Worm (Caenorhabditis elegans) whole organism, L4 larva: Measurements from ENCODE around the gene C18C4.7.

ENCODE experiments used
- F10B5.3 ChIP-seq: sonication (generic microtip); optimal IDR thresholded peaks from 2 replicates; lab custom pipeline; 2016; ENCODE audit warnings: mild to moderate bottlenecking, missing genetic modification characterization, missing compliant biosample characterization
- F37D6.2 ChIP-seq: sonication (generic microtip); optimal IDR thresholded peaks from 2 replicates; lab custom pipeline; 2016; ENCODE audit warnings: mild to moderate bottlenecking, missing genetic modification characterization, missing compliant biosample characterization
- F49E8.2 ChIP-seq: sonication (generic microtip); optimal IDR thresholded peaks from 2 replicates; lab custom pipeline; 2016; ENCODE audit warnings: missing compliant biosample characterization, mild to moderate bottlenecking, missing genetic modification characterization, borderline replicate concordance
- T20F7.1 ChIP-seq: fragments of 200-800 bp; sonication (Bioruptor generic); optimal IDR thresholded peaks from 2 replicates; lab custom pipeline; 2018; ENCODE audit warnings: mild to moderate bottlenecking, missing genetic modification characterization, missing compliant biosample characterization
- Y105C5A.15 ChIP-seq: fragments of 200-800 bp; sonication (Bioruptor generic); IDR thresholded peaks from 2 replicates; pipeline ENCODE4 v1.3.6; 2022; ENCODE audit warnings: missing genetic modification characterization, missing compliant biosample characterization
- ZK546.5 ChIP-seq, 2 experiments: sonication (generic microtip); optimal IDR thresholded peaks; 2 replicates each; lab custom pipeline; 2017; ENCODE audit warnings: missing biosample characterization in 2 of 2, missing genetic modification characterization in 2 of 2
- aha-1 ChIP-seq: fragments of 150-350 bp; peaks from one replicate; lab custom pipeline; 2014; ENCODE audit warnings: missing biosample characterization, missing genetic modification characterization
- ama-1 ChIP-seq: fragments of 150-350 bp; optimal IDR thresholded peaks from 2 replicates; lab custom pipeline; 2014; ENCODE audit warnings: inconsistent platforms, mixed read lengths
- ceh-20 ChIP-seq: fragments of 200-800 bp; sonication (Bioruptor generic); IDR thresholded peaks from 2 replicates; pipeline ENCODE4 v1.3.6; 2022; ENCODE audit warnings: missing genetic modification reagents, missing genetic modification characterization, missing compliant biosample characterization
- ceh-28 ChIP-seq: fragments of 150-350 bp; optimal IDR thresholded peaks from 2 replicates; lab custom pipeline; 2014; ENCODE audit warnings: missing biosample characterization, missing genetic modification reagents, missing genetic modification characterization
- ceh-32 ChIP-seq: sonication (generic microtip); optimal IDR thresholded peaks from 2 replicates; lab custom pipeline; 2016; ENCODE audit warnings: mild to moderate bottlenecking, missing genetic modification characterization, missing compliant biosample characterization; ENCODE audit not compliant: poor library complexity
- ceh-62 ChIP-seq: sonication (generic microtip); optimal IDR thresholded peaks from 2 replicates; lab custom pipeline; 2017; ENCODE audit warnings: missing biosample characterization, missing genetic modification characterization
- ceh-82 ChIP-seq: sonication (generic microtip); optimal IDR thresholded peaks from 2 replicates; lab custom pipeline; 2017; ENCODE audit warnings: missing biosample characterization, missing genetic modification characterization
- ces-1 ChIP-seq: fragments of 150-350 bp; sonication (generic microtip); optimal IDR thresholded peaks from 4 replicates; lab custom pipeline; 2014; ENCODE audit warnings: missing biosample characterization, missing genetic modification reagents, missing genetic modification characterization
- ctbp-1 ChIP-seq: fragments of 200-800 bp; sonication (Bioruptor generic); IDR thresholded peaks from 2 replicates; pipeline ENCODE4 v1.3.6; 2022; ENCODE audit warnings: missing genetic modification reagents, missing genetic modification characterization, missing compliant biosample characterization
- daf-12 ChIP-seq: fragments of 150-350 bp; optimal IDR thresholded peaks from 2 replicates; lab custom pipeline; 2014; ENCODE audit warnings: missing biosample characterization, missing genetic modification reagents, missing genetic modification characterization
- daf-8 ChIP-seq: fragments of 200-800 bp; sonication (Bioruptor generic); IDR thresholded peaks from 2 replicates; pipeline ENCODE4 v1.3.6; 2022; ENCODE audit warnings: missing genetic modification characterization, missing compliant biosample characterization
- dpl-1 ChIP-seq: fragments of 150-350 bp; optimal IDR thresholded peaks from 2 replicates; lab custom pipeline; 2014; ENCODE audit warnings: missing biosample characterization, missing genetic modification reagents, missing genetic modification characterization
- duxl-1 ChIP-seq: sonication (generic microtip); optimal IDR thresholded peaks from 2 replicates; lab custom pipeline; 2016; ENCODE audit warnings: mild to moderate bottlenecking, missing genetic modification characterization, moderate library complexity, missing compliant biosample characterization; ENCODE audit not compliant: poor library complexity
- dve-1 ChIP-seq: sonication (generic microtip); optimal IDR thresholded peaks from 2 replicates; lab custom pipeline; 2017; ENCODE audit warnings: antibody characterized with exemption, mild to moderate bottlenecking, missing genetic modification characterization, missing compliant biosample characterization; ENCODE audit not compliant: insufficient read depth
- egl-27 ChIP-seq: sonication (generic microtip); optimal IDR thresholded peaks from 3 replicates; lab custom pipeline; 2017; ENCODE audit warnings: missing biosample characterization, missing genetic modification reagents, missing genetic modification characterization
- fkh-10 ChIP-seq: fragments of 150-350 bp; optimal IDR thresholded peaks from 2 replicates; lab custom pipeline; 2014; ENCODE audit warnings: missing biosample characterization, missing genetic modification reagents, missing genetic modification characterization
- fos-1 ChIP-seq: fragments of 150-350 bp; optimal IDR thresholded peaks from 2 replicates; lab custom pipeline; 2014; ENCODE audit warnings: missing biosample characterization, missing genetic modification characterization
- gei-8 ChIP-seq: fragments of 200-800 bp; sonication (Bioruptor generic); optimal IDR thresholded peaks from 2 replicates; lab custom pipeline; 2018; ENCODE audit warnings: mild to moderate bottlenecking, missing genetic modification characterization, missing compliant biosample characterization
- hmg-1.1 ChIP-seq: fragments of 200-800 bp; sonication (Bioruptor generic); IDR thresholded peaks from 2 replicates; pipeline ENCODE4 v1.3.6; 2022; ENCODE audit warnings: missing genetic modification reagents, missing genetic modification characterization, missing compliant biosample characterization
- lin-1 ChIP-seq: fragments of 200-800 bp; sonication (Bioruptor generic); IDR thresholded peaks from 2 replicates; pipeline ENCODE4 v1.3.6; 2022; ENCODE audit warnings: missing genetic modification reagents, missing genetic modification characterization, missing compliant biosample characterization
- lin-13 ChIP-seq: fragments of 150-350 bp; optimal IDR thresholded peaks from 2 replicates; lab custom pipeline; 2014; ENCODE audit warnings: missing biosample characterization, missing genetic modification reagents, missing genetic modification characterization
- lin-38 ChIP-seq: fragments of 200-800 bp; sonication (Bioruptor generic); IDR thresholded peaks from 2 replicates; pipeline ENCODE4 v1.3.6; 2022; ENCODE audit warnings: missing genetic modification reagents, missing genetic modification characterization, missing compliant biosample characterization
- lin-39 ChIP-seq: fragments of 150-350 bp; optimal IDR thresholded peaks from 2 replicates; lab custom pipeline; 2014; ENCODE audit warnings: missing biosample characterization, missing genetic modification reagents, missing genetic modification characterization
- lsy-2 ChIP-seq, 2 experiments: fragments of 150-350 bp in 1 of 2; sonication (generic microtip) in 1 of 2; optimal IDR thresholded peaks; 2 replicates each; lab custom pipeline; 2014 to 2017; ENCODE audit warnings: missing biosample characterization in 2 of 2, missing genetic modification characterization in 2 of 2
- madf-5 ChIP-seq, 2 experiments: fragments of 200-800 bp; sonication (Bioruptor generic); IDR thresholded peaks; 2 replicates each; pipeline ENCODE4 v1.3.6; 2022; ENCODE audit warnings: missing compliant biosample characterization in 2 of 2, missing genetic modification characterization in 2 of 2
- mdl-1 ChIP-seq, 2 experiments: fragments of 150-350 bp in 1 of 2; sonication (generic microtip) in 1 of 2; optimal IDR thresholded peaks; 2 replicates each; lab custom pipeline; 2014 to 2017; ENCODE audit warnings: missing biosample characterization in 2 of 2, missing genetic modification characterization in 2 of 2
- mep-1 ChIP-seq: fragments of 150-350 bp; sonication (generic microtip); optimal IDR thresholded peaks from 3 replicates; lab custom pipeline; 2014; ENCODE audit warnings: missing biosample characterization, missing genetic modification characterization
- mes-2 ChIP-seq: sonication (generic microtip); optimal IDR thresholded peaks from 2 replicates; lab custom pipeline; 2016; ENCODE audit warnings: missing genotype, mild to moderate bottlenecking, missing genetic modification characterization, missing compliant biosample characterization; ENCODE audit not compliant: poor library complexity, severe bottlenecking
- mxl-3 ChIP-seq: fragments of 200-800 bp; sonication (Bioruptor generic); optimal IDR thresholded peaks from 2 replicates; lab custom pipeline; 2018; ENCODE audit warnings: mild to moderate bottlenecking, missing genetic modification characterization, missing compliant biosample characterization
- nhr-111 ChIP-seq: fragments of 200-800 bp; sonication (Bioruptor generic); optimal IDR thresholded peaks from 2 replicates; lab custom pipeline; 2018; ENCODE audit warnings: mild to moderate bottlenecking, missing genetic modification characterization, missing compliant biosample characterization
- nhr-237 ChIP-seq: sonication (generic microtip); optimal IDR thresholded peaks from 2 replicates; lab custom pipeline; 2017; ENCODE audit warnings: missing biosample characterization, missing genetic modification characterization
- nhr-25 ChIP-seq: sonication (generic microtip); optimal IDR thresholded peaks from 2 replicates; lab custom pipeline; 2017; ENCODE audit warnings: missing genetic modification characterization, mild to moderate bottlenecking, missing compliant biosample characterization, antibody characterized with exemption, moderate library complexity, borderline replicate concordance; ENCODE audit not compliant: insufficient read depth
- nhr-41 ChIP-seq: fragments of 200-800 bp; sonication (Bioruptor generic); IDR thresholded peaks from 2 replicates; pipeline ENCODE4 v1.3.6; 2022; ENCODE audit warnings: missing genetic modification reagents, missing genetic modification characterization, missing compliant biosample characterization
- nhr-6 ChIP-seq: fragments of 150-350 bp; optimal IDR thresholded peaks from 2 replicates; lab custom pipeline; 2014; ENCODE audit warnings: missing biosample characterization, missing genetic modification characterization
- nhr-76 ChIP-seq: fragments of 150-350 bp; optimal IDR thresholded peaks from 2 replicates; lab custom pipeline; 2014; ENCODE audit warnings: missing biosample characterization, missing genetic modification characterization
- rbr-2 ChIP-seq: sonication (generic microtip); optimal IDR thresholded peaks from 2 replicates; lab custom pipeline; 2016; ENCODE audit warnings: missing genotype, missing genetic modification characterization, missing compliant biosample characterization
- snpc-1.2 ChIP-seq: fragments of 200-800 bp; sonication (Bioruptor generic); IDR thresholded peaks from 2 replicates; pipeline ENCODE4 v1.3.6; 2022; ENCODE audit warnings: missing genetic modification reagents, missing genetic modification characterization, missing compliant biosample characterization
- spr-3 ChIP-seq: fragments of 200-800 bp; sonication (Bioruptor generic); optimal IDR thresholded peaks from 2 replicates; lab custom pipeline; 2018; ENCODE audit warnings: mild to moderate bottlenecking, missing genetic modification characterization, missing compliant biosample characterization
- tra-1 ChIP-seq: fragments of 200-800 bp; sonication (Bioruptor generic); IDR thresholded peaks from 2 replicates; pipeline ENCODE4 v1.3.6; 2022; ENCODE audit warnings: missing genetic modification reagents, missing genetic modification characterization, missing compliant biosample characterization
- unc-39 ChIP-seq: sonication (generic microtip); optimal IDR thresholded peaks from 2 replicates; lab custom pipeline; 2017; ENCODE audit warnings: missing biosample characterization, missing genetic modification characterization
- unc-62 ChIP-seq, 3 experiments: fragments of 150-350 bp in 1 of 3; sonication (generic microtip); optimal IDR thresholded peaks in 2 of 3; peaks in 1 of 3; 1 replicate in 1 of 3; 2 replicates in 2 of 3; lab custom pipeline; 2014 to 2017; ENCODE audit warnings: missing biosample characterization in 3 of 3, missing genetic modification characterization in 3 of 3, missing genetic modification reagents in 3 of 3, missing genotype in 1 of 3
- zag-1 ChIP-seq: fragments of 150-350 bp; optimal IDR thresholded peaks from 2 replicates; lab custom pipeline; 2014; ENCODE audit warnings: missing biosample characterization, missing genetic modification characterization
- ztf-7 ChIP-seq: fragments of 150-350 bp; optimal IDR thresholded peaks from 2 replicates; lab custom pipeline; 2014; ENCODE audit warnings: missing biosample characterization, missing genetic modification characterization

C18C4.7 gene

DNA sequence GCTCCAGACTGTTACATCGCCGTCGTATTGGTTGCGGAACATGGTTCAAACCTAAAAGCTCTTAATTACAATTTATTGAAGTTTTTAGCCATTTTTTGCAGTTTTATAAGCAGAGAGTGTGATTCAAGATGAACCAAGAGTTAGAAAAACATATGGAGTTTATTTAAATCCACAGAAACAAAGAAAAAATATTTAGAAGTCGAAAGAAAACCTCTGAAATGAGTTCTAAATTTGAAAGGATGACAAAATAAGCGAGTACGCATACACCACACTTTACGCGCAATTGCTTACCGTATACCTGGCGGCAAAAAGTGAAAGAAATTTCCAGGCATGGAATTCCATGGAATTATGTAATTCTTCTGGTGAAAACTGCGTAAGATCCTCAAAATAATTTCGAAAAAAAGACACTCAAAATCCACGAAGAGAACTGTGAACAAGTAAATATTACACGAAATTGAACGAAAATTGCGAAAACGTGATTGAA is 17.3 kb upstream of the C18C4.7 start, which contains the start of gene pas-6:
pas-6 (minus strand) TSS at position 51 of the 484 bp plus-strand sequence.
- peak; percentile 53 for TF ChIP-seq lin-38
- TF ChIP-seq lin-39 = no peak
- TF ChIP-seq zag-1 = no peak
- peak; percentile 83 to 98 for TF ChIP-seq lsy-2 (tag; optimal IDR thresholded peaks at IDR 0.05; lab: Kevin White, UChicago)
- TF ChIP-seq T20F7.1 = peak; percentile 11
- TF ChIP-seq nhr-41 = no peak
- TF ChIP-seq snpc-1.2 = no peak
- TF ChIP-seq mep-1 (tag; lab: Kevin White, UChicago) = peak; percentile 4
- peak; percentile 45 for TF ChIP-seq mes-2 (tag; lab: Kevin White, UChicago)
- TF ChIP-seq dpl-1 (GFP tag; lab: Kevin White, UChicago) = peak; percentile 42
- TF ChIP-seq nhr-6 (tag; lab: Kevin White, UChicago) = peak; percentile 9

DNA sequence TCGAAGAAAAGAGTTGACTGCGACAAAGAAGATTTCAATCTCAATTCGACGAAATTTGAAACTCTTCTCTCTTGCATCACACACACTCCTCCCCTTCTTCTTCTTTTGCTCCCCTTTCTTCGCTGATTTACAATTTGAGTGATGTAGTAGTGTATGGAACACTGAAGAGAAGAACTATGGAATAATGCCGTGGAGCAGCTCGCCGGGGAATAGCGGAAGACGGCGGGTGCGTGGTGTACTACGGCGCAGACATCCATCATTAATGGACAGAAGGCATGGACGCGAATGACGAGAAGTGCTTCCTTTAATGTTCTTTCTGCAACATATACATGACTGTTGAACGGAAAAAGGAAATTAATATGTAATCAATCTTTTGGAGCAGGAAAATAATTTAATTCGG is 15.8 kb upstream of the C18C4.7 start:
- TF ChIP-seq daf-8 (GFP tag; lab: Robert Waterston, UW) = no peak
- no peak for TF ChIP-seq lin-13 (GFP tag; lab: Kevin White, UChicago)
- TF ChIP-seq nhr-25 (tag; lab: Kevin White, UChicago) = no peak
- no peak for TF ChIP-seq ces-1 (GFP tag; lab: Kevin White, UChicago)
- TF ChIP-seq snpc-1.2 = peak; percentile 54; the same call in 1 of the 2 replicates
- no peak for TF ChIP-seq gei-8
- no peak for TF ChIP-seq rbr-2 (tag; lab: Kevin White, UChicago)
- no peak for TF ChIP-seq nhr-237
- no peak for TF ChIP-seq ceh-28 (tag; lab: Kevin White, UChicago)
- no peak for TF ChIP-seq tra-1
- no peak for TF ChIP-seq madf-5 (GFP tag; IDR thresholded peaks at IDR 0.05; lab: Robert Waterston, UW)
- no peak for TF ChIP-seq mdl-1 (tag; optimal IDR thresholded peaks at IDR 0.05; lab: Kevin White, UChicago)
- no peak for TF ChIP-seq hmg-1.1 (GFP tag; lab: Robert Waterston, UW)
- TF ChIP-seq nhr-76 = no peak
- no peak for TF ChIP-seq F49E8.2 (tag; lab: Kevin White, UChicago)
- peak in 1 of 2 experiments; percentile 27 for TF ChIP-seq lsy-2 (tag; optimal IDR thresholded peaks at IDR 0.05; lab: Kevin White, UChicago)
- TF ChIP-seq ceh-32 = no peak
- no peak for TF ChIP-seq mxl-3
- TF ChIP-seq daf-12 = no peak
- no peak for TF ChIP-seq ceh-62 (tag; lab: Kevin White, UChicago)
- peak; percentile 83 for TF ChIP-seq ama-1 (lab: Kevin White, UChicago)
- TF ChIP-seq ZK546.5 (tag; optimal IDR thresholded peaks at IDR 0.05; lab: Kevin White, UChicago) = no peak
- TF ChIP-seq Y105C5A.15 (GFP tag; lab: Robert Waterston, UW) = no peak
- TF ChIP-seq F10B5.3 (tag; lab: Kevin White, UChicago) = no peak
- no peak for TF ChIP-seq spr-3 (GFP tag; lab: Kevin White, UChicago)
- no peak for TF ChIP-seq egl-27 (tag; lab: Kevin White, UChicago)
- no peak for TF ChIP-seq nhr-41
- TF ChIP-seq ctbp-1 (GFP tag; lab: Robert Waterston, UW) = 0 out of 2 replicates have a peak, but pooled peaks have one; percentile 12
- TF ChIP-seq fos-1 (tag; lab: Kevin White, UChicago) = no peak
- TF ChIP-seq unc-39 = no peak
- TF ChIP-seq mep-1 (tag; lab: Kevin White, UChicago) = peak; percentile 40
- TF ChIP-seq lin-1 = no peak
- TF ChIP-seq duxl-1 = no peak
- TF ChIP-seq ceh-20 (GFP tag; lab: Robert Waterston, UW) = peak; percentile 13; the same call in 1 of the 2 replicates
- peak; percentile 3 for TF ChIP-seq dve-1
- no peak for TF ChIP-seq nhr-111 (GFP tag; lab: Kevin White, UChicago)
- TF ChIP-seq ztf-7 (tag; lab: Kevin White, UChicago) = no peak
- no peak for TF ChIP-seq unc-62 (GFP tag; optimal IDR thresholded peaks at IDR 0.05 in 1 of 2; lab: Kevin White, UChicago)
- TF ChIP-seq unc-62 (tag; optimal IDR thresholded peaks at IDR 0.05; lab: Kevin White, UChicago) = no peak
- TF ChIP-seq F37D6.2 = no peak
- TF ChIP-seq fkh-10 (GFP tag; lab: Kevin White, UChicago) = no peak
- no peak for TF ChIP-seq ceh-82
- TF ChIP-seq aha-1 (tag; lab: Kevin White, UChicago) = peak; percentile 52
